Worm (Caenorhabditis elegans): ENCODE measurements around the gene C07A12.18.

DNA sequence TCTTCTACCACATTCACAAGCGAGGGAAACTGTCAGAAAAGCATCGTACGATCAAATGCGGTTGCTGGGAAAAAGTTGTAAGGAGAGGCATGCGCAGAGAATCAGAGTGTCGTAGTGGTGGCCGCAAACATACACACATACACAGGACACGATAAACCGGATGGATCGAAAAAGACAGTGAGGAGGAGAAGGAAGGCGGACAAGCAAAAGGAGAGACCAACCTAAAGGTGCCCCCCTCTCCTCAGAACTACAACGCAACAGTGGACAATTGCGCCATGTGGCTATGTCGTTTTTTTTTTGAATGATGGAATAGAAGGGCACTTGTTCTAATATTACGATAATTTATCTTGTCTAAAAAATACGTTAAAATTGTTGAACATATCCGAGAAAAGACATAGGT, 51.2 kb downstream of the C07A12.18 start:
- TF ChIP-seq cog-1 (tag; optimal IDR thresholded peaks at IDR 0.05) (no peak), T22C8.4 (GFP tag; IDR thresholded peaks at IDR 0.05) (no peak), med-1 (GFP tag; optimal IDR thresholded peaks at IDR 0.05; ENCODE audit: insufficient read depth) (no peak), ztf-23 (GFP tag; IDR thresholded peaks at IDR 0.05) (no peak), ref-1 (GFP tag; conservative IDR thresholded peaks at IDR 0.05) (no peak), klf-2 (GFP tag; conservative IDR thresholded peaks at IDR 0.05) (no peak), tab-1 (GFP tag; IDR thresholded peaks at IDR 0.05) (no peak)

Data from whole organism, midembryonic.